Worm (Caenorhabditis elegans): Measurements from ENCODE around the gene str-16.

ce11 chrV:3289267-3289666 lies 52.6 kb downstream of the str-16 start, which contains the start of gene F35F10.6:
- TF ChIP-seq ama-1 (optimal IDR thresholded peaks at IDR 0.05) (no peak), hnd-1 (tag; optimal IDR thresholded peaks at IDR 0.05) (no peak), tbx-11 (GFP tag; IDR thresholded peaks at IDR 0.05) (no peak)

Data from whole organism, early embryonic.